Fruit fly (Drosophila melanogaster) Kc167 (cell line): ENCODE results near the gene CG42335.

Experiments used
- insv ChIP-seq: fragments of >200 bp; optimal IDR thresholded peaks from 3 replicates; lab custom pipeline; 2018; ENCODE audit warnings: missing external identifiers
- psq ChIP-seq: fragments of >200 bp; optimal IDR thresholded peaks from 2 replicates; lab custom pipeline; 2017; ENCODE audit warnings: missing external identifiers
- ttk ChIP-seq: sonication (Bioruptor generic); optimal IDR thresholded peaks from 2 replicates; lab custom pipeline; 2017; ENCODE audit warnings: missing external identifiers

- no peak for TF ChIP-seq ttk (lab: Kevin White, UChicago)
- no peak for TF ChIP-seq insv (lab: Kevin White, UChicago)
- TF ChIP-seq psq (lab: Kevin White, UChicago), result no peak
Measured at dm6 chr3R:21719934-21720431, 38.6 kb upstream of the CG42335 start.
